Worm (Caenorhabditis elegans): ENCODE results near the gene ZK662.6.

Gene ZK662.6

ce11 chrX:15724994-15725393 is 6.6 kb downstream of the ZK662.6 start:
- no peak for TF ChIP-seq aly-1 (tag; optimal IDR thresholded peaks at IDR 0.05)
- no peak for TF ChIP-seq ceh-13 (GFP tag; optimal IDR thresholded peaks at IDR 0.05)

- no peak for TF ChIP-seq tbx-37 (GFP tag; conservative IDR thresholded peaks at IDR 0.05)
- peak; percentile 56 for TF ChIP-seq hmg-4 (GFP tag; optimal IDR thresholded peaks at IDR 0.05)
- TF ChIP-seq ama-1 (optimal IDR thresholded peaks at IDR 0.05), result no peak
Measured at ce11 chrX:15725566-15726173, 7.2 kb downstream of the ZK662.6 start, which contains the start of gene lin-15B. lin-15B (plus strand) TSS chrX:15726123.

ce11 chrX:15730342-15730741 is 11.9 kb downstream of the ZK662.6 start:
- TF ChIP-seq B0310.2 (tag; optimal IDR thresholded peaks at IDR 0.05) (no peak), sea-1 (GFP tag; conservative IDR thresholded peaks at IDR 0.05) (no peak), hnd-1 (tag; optimal IDR thresholded peaks at IDR 0.05) (no peak), flt-1 (GFP tag; IDR thresholded peaks at IDR 0.05) (no peak), scrt-1 (GFP tag; IDR thresholded peaks at IDR 0.05) (no peak), tbx-37 (GFP tag; conservative IDR thresholded peaks at IDR 0.05) (no peak), F13C5.2 (tag; optimal IDR thresholded peaks at IDR 0.05) (no peak), hmbx-1 (tag; optimal IDR thresholded peaks at IDR 0.05) (no peak), hmg-4 (GFP tag; optimal IDR thresholded peaks at IDR 0.05) (no peak), aly-1 (tag; optimal IDR thresholded peaks at IDR 0.05) (no peak), tra-4 (tag; optimal IDR thresholded peaks at IDR 0.05) (no peak), ceh-36 (tag; optimal IDR thresholded peaks at IDR 0.05) (no peak), tbx-11 (GFP tag; IDR thresholded peaks at IDR 0.05) (no peak), ama-1 (optimal IDR thresholded peaks at IDR 0.05) (no peak), ceh-13 (GFP tag; optimal IDR thresholded peaks at IDR 0.05) (no peak), ets-7 (tag; optimal IDR thresholded peaks at IDR 0.05) (no peak), pes-1 (GFP tag; IDR thresholded peaks at IDR 0.05) (no peak)

ce11 chrX:15731668-15732067 is 13.2 kb downstream of the ZK662.6 start, which contains the start of gene lin-15A:
lin-15A (plus strand) TSS chrX:15731968.
- TF ChIP-seq hmbx-1 (tag; optimal IDR thresholded peaks at IDR 0.05) (no peak), B0310.2 (tag; optimal IDR thresholded peaks at IDR 0.05) (no peak), tbx-37 (GFP tag; conservative IDR thresholded peaks at IDR 0.05) (no peak), ets-7 (tag; optimal IDR thresholded peaks at IDR 0.05) (no peak), tra-4 (tag; optimal IDR thresholded peaks at IDR 0.05) (no peak), ceh-13 (GFP tag; optimal IDR thresholded peaks at IDR 0.05) (no peak), aly-1 (tag; optimal IDR thresholded peaks at IDR 0.05) (no peak), hmg-4 (GFP tag; optimal IDR thresholded peaks at IDR 0.05) (no peak), hnd-1 (tag; optimal IDR thresholded peaks at IDR 0.05) (no peak), flt-1 (GFP tag; IDR thresholded peaks at IDR 0.05) (no peak), ceh-36 (tag; optimal IDR thresholded peaks at IDR 0.05) (no peak), pes-1 (GFP tag; IDR thresholded peaks at IDR 0.05) (no peak), ama-1 (optimal IDR thresholded peaks at IDR 0.05) (no peak), sea-1 (GFP tag; conservative IDR thresholded peaks at IDR 0.05) (no peak), tbx-11 (GFP tag; IDR thresholded peaks at IDR 0.05) (no peak), F13C5.2 (tag; optimal IDR thresholded peaks at IDR 0.05) (no peak)

- TF ChIP-seq F13C5.2 (tag; optimal IDR thresholded peaks at IDR 0.05) (peak; percentile 66), ceh-36 (tag; optimal IDR thresholded peaks at IDR 0.05) (no peak)
Measured at ce11 chrX:15736419-15736818, 18.0 kb downstream of the ZK662.6 start.

- TF ChIP-seq sea-1 (GFP tag; conservative IDR thresholded peaks at IDR 0.05), result 0 out of 2 replicates have a peak, but pooled peaks have one; percentile 25
Measured at ce11 chrX:15738432-15739003, 20.1 kb downstream of the ZK662.6 start.

ce11 chrX:15740526-15740925 is 22.1 kb downstream of the ZK662.6 start, which contains the start of gene srg-64:
srg-64 (minus strand) TSS chrX:15740626.
- no peak for TF ChIP-seq hmg-4 (GFP tag; optimal IDR thresholded peaks at IDR 0.05)
- TF ChIP-seq F13C5.2 (tag; optimal IDR thresholded peaks at IDR 0.05), result no peak
- no peak for TF ChIP-seq flt-1 (GFP tag; IDR thresholded peaks at IDR 0.05)
- TF ChIP-seq sea-1 (GFP tag; conservative IDR thresholded peaks at IDR 0.05), result no peak
- TF ChIP-seq tra-4 (tag; optimal IDR thresholded peaks at IDR 0.05), result no peak
- no peak for TF ChIP-seq ceh-13 (GFP tag; optimal IDR thresholded peaks at IDR 0.05)
- no peak for TF ChIP-seq scrt-1 (GFP tag; IDR thresholded peaks at IDR 0.05)
- no peak for TF ChIP-seq ceh-36 (tag; optimal IDR thresholded peaks at IDR 0.05)
- no peak for TF ChIP-seq aly-1 (tag; optimal IDR thresholded peaks at IDR 0.05)
- no peak for TF ChIP-seq pes-1 (GFP tag; IDR thresholded peaks at IDR 0.05)
- no peak for TF ChIP-seq hnd-1 (tag; optimal IDR thresholded peaks at IDR 0.05)
- TF ChIP-seq hmbx-1 (tag; optimal IDR thresholded peaks at IDR 0.05), result no peak
- no peak for TF ChIP-seq B0310.2 (tag; optimal IDR thresholded peaks at IDR 0.05)
- TF ChIP-seq tbx-37 (GFP tag; conservative IDR thresholded peaks at IDR 0.05), result no peak
- TF ChIP-seq tbx-11 (GFP tag; IDR thresholded peaks at IDR 0.05), result no peak
- no peak for TF ChIP-seq ets-7 (tag; optimal IDR thresholded peaks at IDR 0.05)
- no peak for TF ChIP-seq ama-1 (optimal IDR thresholded peaks at IDR 0.05)

- TF ChIP-seq tbx-37 (GFP tag; conservative IDR thresholded peaks at IDR 0.05) (peak; percentile 91), ceh-36 (tag; optimal IDR thresholded peaks at IDR 0.05) (peak; percentile 87), flt-1 (GFP tag; IDR thresholded peaks at IDR 0.05) (peak; percentile 92), aly-1 (tag; optimal IDR thresholded peaks at IDR 0.05) (peak; percentile 89), pes-1 (GFP tag; IDR thresholded peaks at IDR 0.05) (peak; percentile 96), ceh-13 (GFP tag; optimal IDR thresholded peaks at IDR 0.05) (peak; percentile 81), tra-4 (tag; optimal IDR thresholded peaks at IDR 0.05) (no peak), hmbx-1 (tag; optimal IDR thresholded peaks at IDR 0.05) (peak; percentile 59), ets-7 (tag; optimal IDR thresholded peaks at IDR 0.05) (peak; percentile 63), ama-1 (optimal IDR thresholded peaks at IDR 0.05) (no peak), hmg-4 (GFP tag; optimal IDR thresholded peaks at IDR 0.05) (peak; percentile 95), sea-1 (GFP tag; conservative IDR thresholded peaks at IDR 0.05) (peak; percentile 96), hnd-1 (tag; optimal IDR thresholded peaks at IDR 0.05) (peak; percentile 78), scrt-1 (GFP tag; IDR thresholded peaks at IDR 0.05) (peak; percentile 96), F13C5.2 (tag; optimal IDR thresholded peaks at IDR 0.05) (peak; percentile 93), B0310.2 (tag; optimal IDR thresholded peaks at IDR 0.05) (peak; percentile 87), tbx-11 (GFP tag; IDR thresholded peaks at IDR 0.05) (peak; percentile 95)
Measured at ce11 chrX:15741852-15742251, 23.4 kb downstream of the ZK662.6 start.

Measured in whole organism, early embryonic.